Worm (Caenorhabditis elegans) whole organism, early embryonic: Measurements from ENCODE around the gene C12D5.5.

Experiments used
- B0310.2 ChIP-seq: sonication (generic microtip); optimal IDR thresholded peaks from 2 replicates; lab custom pipeline; 2016; ENCODE audit warnings: mild to moderate bottlenecking, missing genetic modification characterization, missing compliant biosample characterization
- F13C5.2 ChIP-seq: sonication (generic microtip); optimal IDR thresholded peaks from 2 replicates; lab custom pipeline; 2017; ENCODE audit warnings: mild to moderate bottlenecking, missing genetic modification characterization, inconsistent platforms, missing compliant biosample characterization
- aly-1 ChIP-seq: sonication (generic microtip); optimal IDR thresholded peaks from 2 replicates; lab custom pipeline; 2016; ENCODE audit warnings: missing genetic modification characterization, missing compliant biosample characterization
- ama-1 ChIP-seq: fragments of 150-350 bp; optimal IDR thresholded peaks from 2 replicates; lab custom pipeline; 2014
- ceh-13 ChIP-seq: fragments of 200-800 bp; sonication (Bioruptor generic); optimal IDR thresholded peaks from 2 replicates; lab custom pipeline; 2018; ENCODE audit warnings: mild to moderate bottlenecking, missing genetic modification characterization, missing compliant biosample characterization
- ceh-36 ChIP-seq: sonication (generic microtip); optimal IDR thresholded peaks from 2 replicates; lab custom pipeline; 2016; ENCODE audit warnings: missing genetic modification characterization, inconsistent platforms, missing compliant biosample characterization
- flt-1 ChIP-seq: fragments of 200-800 bp; sonication (Bioruptor generic); IDR thresholded peaks from 2 replicates; pipeline ENCODE4 v1.3.6; 2022; ENCODE audit warnings: missing genetic modification characterization, missing compliant biosample characterization
- hmbx-1 ChIP-seq: sonication (generic microtip); optimal IDR thresholded peaks from 2 replicates; lab custom pipeline; 2016; ENCODE audit warnings: mild to moderate bottlenecking, missing genetic modification characterization, missing compliant biosample characterization
- hnd-1 ChIP-seq: sonication (generic microtip); optimal IDR thresholded peaks from 2 replicates; lab custom pipeline; 2016; ENCODE audit warnings: missing genetic modification characterization, missing compliant biosample characterization
- pes-1 ChIP-seq: fragments of 200-800 bp; sonication (Bioruptor generic); IDR thresholded peaks from 2 replicates; pipeline ENCODE4 v1.3.6; 2022; ENCODE audit warnings: missing genetic modification reagents, missing genetic modification characterization, missing compliant biosample characterization
- scrt-1 ChIP-seq: fragments of 200-800 bp; sonication (Bioruptor generic); IDR thresholded peaks from 2 replicates; pipeline ENCODE4 v1.3.6; 2022; ENCODE audit warnings: missing genetic modification characterization, missing compliant biosample characterization
- tbx-11 ChIP-seq: fragments of 200-800 bp; sonication (Bioruptor generic); IDR thresholded peaks from 2 replicates; pipeline ENCODE4 v1.3.6; 2022; ENCODE audit warnings: missing genetic modification characterization, missing compliant biosample characterization
- tbx-37 ChIP-seq: fragments of 200-800 bp; sonication (Bioruptor generic); conservative IDR thresholded peaks from 2 replicates; pipeline ENCODE4 v1.3.6; 2022; ENCODE audit warnings: missing genetic modification reagents, missing genetic modification characterization, missing compliant biosample characterization
- tra-4 ChIP-seq: sonication (generic microtip); optimal IDR thresholded peaks from 2 replicates; lab custom pipeline; 2017; ENCODE audit warnings: missing genetic modification characterization, missing compliant biosample characterization

ce11 chrV:7624652-7625051 is 43.4 kb upstream of the C12D5.5 start, which contains the start of gene grsp-4:
- TF ChIP-seq flt-1 (GFP tag; lab: Robert Waterston, UW) (no peak), tbx-37 (GFP tag; lab: Robert Waterston, UW) (no peak), scrt-1 (GFP tag; lab: Robert Waterston, UW) (no peak), F13C5.2 (no peak), hnd-1 (tag; lab: Kevin White, UChicago) (no peak), ama-1 (lab: Kevin White, UChicago) (no peak), hmbx-1 (tag; lab: Kevin White, UChicago) (no peak), B0310.2 (tag; lab: Kevin White, UChicago) (no peak), ceh-13 (GFP tag; lab: Kevin White, UChicago) (no peak), pes-1 (GFP tag; lab: Robert Waterston, UW) (no peak), aly-1 (tag; lab: Kevin White, UChicago) (no peak), ceh-36 (tag; lab: Kevin White, UChicago) (no peak), tbx-11 (GFP tag; lab: Robert Waterston, UW) (no peak), tra-4 (no peak)
